Worm (Caenorhabditis elegans) whole organism, young adult: ENCODE measurements around the gene elp-1.

Source experiments
- ama-1 ChIP-seq, 3 experiments: fragments of 150-350 bp in 1 of 3; sonication (generic microtip) in 2 of 3; optimal IDR thresholded peaks; 2 replicates each; lab custom pipeline; 2014 to 2018; ENCODE audit warnings: missing biosample characterization in 2 of 3, missing genetic modification characterization in 2 of 3, missing genetic modification reagents in 2 of 3
- ekl-4 ChIP-seq: fragments of 200-800 bp; sonication (Bioruptor generic); IDR thresholded peaks from 2 replicates; pipeline ENCODE4 v1.3.6; 2022; ENCODE audit warnings: missing genetic modification reagents, missing genetic modification characterization, missing compliant biosample characterization
- gei-17 ChIP-seq: fragments of 200-800 bp; sonication (Bioruptor generic); optimal IDR thresholded peaks from 2 replicates; lab custom pipeline; 2018; ENCODE audit warnings: mild to moderate bottlenecking, missing genetic modification characterization, missing compliant biosample characterization
- rpc-1 ChIP-seq, 2 experiments: fragments of 150-350 bp in 1 of 2; sonication (generic microtip) in 1 of 2; optimal IDR thresholded peaks; 2 replicates each; lab custom pipeline; 2014 to 2018; ENCODE audit warnings: missing biosample characterization in 1 of 2, missing genetic modification characterization in 1 of 2, missing genetic modification reagents in 1 of 2, missing genotype in 1 of 2
- ztf-28 ChIP-seq: fragments of 200-800 bp; sonication (Bioruptor generic); IDR thresholded peaks from 2 replicates; pipeline ENCODE4 v1.3.6; 2022; ENCODE audit warnings: missing genetic modification reagents, missing genetic modification characterization, missing compliant biosample characterization

DNA sequence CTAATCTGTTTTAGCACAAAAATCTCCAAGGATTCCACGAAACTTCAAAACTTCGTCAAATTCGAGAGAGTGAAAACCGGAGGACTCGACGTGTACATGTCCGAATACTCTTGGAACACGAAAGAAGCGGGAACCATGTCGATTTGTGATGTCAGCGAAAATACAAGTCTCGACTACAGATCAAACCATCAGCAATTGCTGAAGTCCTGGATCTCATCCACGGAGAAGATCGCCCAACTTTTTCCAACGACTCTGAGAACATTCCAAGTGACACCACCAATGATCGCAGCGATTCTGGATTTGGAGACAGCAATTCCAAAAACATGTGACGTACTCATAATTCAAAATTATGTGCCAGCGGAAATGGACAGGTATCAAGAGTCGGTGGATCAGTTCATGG lies 47.5 kb downstream of the elp-1 start:
- TF ChIP-seq rpc-1 (optimal IDR thresholded peaks at IDR 0.05; lab: Kevin White, UChicago) = no peak
- no peak for TF ChIP-seq rpc-1 (tag; optimal IDR thresholded peaks at IDR 0.05; lab: Kevin White, UChicago)
- no peak for TF ChIP-seq ama-1 (optimal IDR thresholded peaks at IDR 0.05; lab: Kevin White, UChicago)
- TF ChIP-seq ama-1 (GFP tag; optimal IDR thresholded peaks at IDR 0.05; lab: Kevin White, UChicago) = no peak
- no peak for TF ChIP-seq ekl-4 (GFP tag; lab: Robert Waterston, UW)
- no peak for TF ChIP-seq ztf-28 (GFP tag; lab: Robert Waterston, UW)
- no peak for TF ChIP-seq gei-17 (GFP tag; lab: Kevin White, UChicago)
